Worm (Caenorhabditis elegans) whole organism, L2 larva: ENCODE data around the gene gst-7.

ENCODE experiments used
- F13H6.1 ChIP-seq: sonication (generic microtip); optimal IDR thresholded peaks from 2 replicates; lab custom pipeline; 2016; ENCODE audit warnings: missing genetic modification characterization, missing compliant biosample characterization
- ZK546.5 ChIP-seq: sonication (generic microtip); optimal IDR thresholded peaks from 2 replicates; lab custom pipeline; 2017; ENCODE audit warnings: missing biosample characterization, missing genetic modification characterization
- aly-2 ChIP-seq: fragments of 150-350 bp; optimal IDR thresholded peaks from 2 replicates; lab custom pipeline; 2014; ENCODE audit warnings: missing biosample characterization, missing genetic modification characterization
- ama-1 ChIP-seq: fragments of 150-350 bp; optimal IDR thresholded peaks from 2 replicates; lab custom pipeline; 2018; ENCODE audit warnings: inconsistent platforms
- blmp-1 ChIP-seq: sonication (generic microtip); optimal IDR thresholded peaks from 2 replicates; lab custom pipeline; 2017; ENCODE audit warnings: missing genetic modification characterization, mild to moderate bottlenecking, missing compliant biosample characterization, antibody characterized with exemption, moderate library complexity; ENCODE audit not compliant: insufficient read depth
- nhr-11 ChIP-seq: fragments of 150-350 bp; optimal IDR thresholded peaks from 2 replicates; lab custom pipeline; 2014; ENCODE audit warnings: missing biosample characterization, missing genetic modification characterization
- nhr-237 ChIP-seq: fragments of 150-350 bp; optimal IDR thresholded peaks from 2 replicates; lab custom pipeline; 2014; ENCODE audit warnings: missing biosample characterization, missing genetic modification characterization
- snpc-4 ChIP-seq: fragments of 150-350 bp; optimal IDR thresholded peaks from 2 replicates; lab custom pipeline; 2014; ENCODE audit warnings: missing biosample characterization, missing genetic modification characterization
- zag-1 ChIP-seq: fragments of 150-350 bp; optimal IDR thresholded peaks from 2 replicates; lab custom pipeline; 2014; ENCODE audit warnings: missing biosample characterization, missing genetic modification characterization

DNA sequence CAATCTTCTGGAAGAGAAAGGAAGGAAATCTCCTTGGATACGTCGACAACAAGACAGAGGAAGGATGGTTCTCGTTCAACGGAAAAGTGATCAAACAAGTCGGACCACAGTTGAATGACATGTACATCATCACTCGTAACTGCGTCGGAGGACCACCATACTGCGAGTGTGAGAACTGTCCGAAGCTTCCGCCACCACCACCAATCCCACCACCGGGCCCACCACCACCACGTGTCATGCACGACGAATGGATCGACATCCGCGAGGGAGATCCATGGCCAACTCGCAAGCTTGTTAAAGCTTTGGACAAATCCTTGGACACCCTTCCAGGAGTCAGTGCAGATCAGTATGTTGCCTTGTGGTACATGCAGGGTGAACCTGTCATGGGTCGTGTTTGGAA is 49.4 kb downstream of the gst-7 start:
- no peak for TF ChIP-seq ama-1 (lab: Kevin White, UChicago)
- TF ChIP-seq snpc-4 (tag; lab: Kevin White, UChicago), result no peak
- no peak for TF ChIP-seq zag-1 (tag; lab: Kevin White, UChicago)
- no peak for TF ChIP-seq ZK546.5
- TF ChIP-seq nhr-237, result no peak
- TF ChIP-seq F13H6.1 (tag; lab: Kevin White, UChicago), result no peak
- no peak for TF ChIP-seq blmp-1 (tag; lab: Kevin White, UChicago)
- TF ChIP-seq nhr-11 (tag; lab: Kevin White, UChicago), result no peak
- no peak for TF ChIP-seq aly-2 (tag; lab: Kevin White, UChicago)
